Worm (Caenorhabditis elegans): ENCODE results near the gene srx-128.

srx-128 gene

DNA sequence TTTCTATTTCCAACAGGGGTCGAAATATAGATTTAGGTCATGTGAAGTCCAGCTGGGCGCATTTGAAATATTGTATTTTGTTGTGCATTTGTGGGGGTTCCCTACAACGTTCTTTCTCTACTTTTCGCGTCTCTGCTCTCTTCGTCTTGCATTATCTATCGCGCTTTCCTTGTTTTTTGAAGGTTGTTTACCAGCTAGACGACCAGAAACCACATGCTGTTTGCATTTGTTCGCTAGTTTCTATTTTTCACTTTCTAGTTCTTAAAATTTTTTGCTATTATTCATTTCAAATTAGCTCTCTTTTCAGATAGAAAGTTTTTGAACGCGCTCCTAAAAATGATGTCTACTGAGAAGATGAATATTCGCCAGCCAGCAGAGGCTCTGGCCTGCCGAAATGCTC lies 2.2 kb downstream of the srx-128 start, which contains the start of gene F55B12.10:
Gene F55B12.10, plus strand, starts transcription at position 301 of the 400 bp plus-strand sequence.
- no peak for TF ChIP-seq mep-1 (tag; optimal IDR thresholded peaks at IDR 0.05)
- no peak for TF ChIP-seq zip-8 (tag; optimal IDR thresholded peaks at IDR 0.05)
- TF ChIP-seq unc-120 (tag; optimal IDR thresholded peaks at IDR 0.05; ENCODE audit: poor library complexity, severe bottlenecking): no peak
- TF ChIP-seq unc-62 (GFP tag; optimal IDR thresholded peaks at IDR 0.05): no peak

DNA sequence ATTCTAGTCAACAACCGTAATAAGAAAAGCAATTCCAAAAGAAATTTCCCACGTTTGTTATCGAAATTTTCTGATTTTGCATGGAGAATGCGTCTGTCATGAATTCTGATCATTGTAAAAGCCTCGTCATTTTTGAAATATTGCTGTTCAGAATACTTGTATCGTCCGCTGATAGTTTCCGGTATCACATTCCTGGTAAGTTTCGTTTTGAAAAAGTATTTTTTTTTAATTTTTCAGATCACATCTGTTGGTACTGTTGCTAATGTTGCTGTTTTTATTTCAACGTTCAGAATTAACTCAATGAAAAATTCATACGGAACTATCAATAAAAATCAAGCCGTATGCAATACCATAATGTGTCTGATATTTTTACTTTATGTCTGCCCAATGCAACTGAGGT lies 3.6 kb downstream of the srx-128 start, which contains the start of gene srx-17:
Gene srx-17, plus strand, starts transcription at position 301 of the 400 bp plus-strand sequence.
- TF ChIP-seq ztf-11 (tag; optimal IDR thresholded peaks at IDR 0.05): no peak

DNA sequence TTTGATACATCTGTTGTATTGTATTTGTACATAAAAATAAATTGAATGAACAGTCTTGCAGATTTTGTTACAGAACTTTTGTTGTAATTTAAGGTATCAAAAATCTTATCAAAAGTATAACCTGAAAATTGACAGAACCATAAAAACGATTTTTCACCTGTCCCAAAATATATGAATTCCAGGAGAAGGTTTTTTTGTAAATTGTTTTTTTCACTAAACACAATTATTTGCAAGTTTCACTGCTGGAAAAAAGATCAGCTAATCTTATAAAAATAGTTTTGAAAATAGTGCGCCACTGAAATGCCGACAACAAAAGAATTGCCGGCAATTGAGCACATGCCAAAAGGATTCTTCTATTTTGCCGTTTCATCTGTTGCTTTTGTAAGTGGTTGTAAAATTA lies 5.9 kb downstream of the srx-128 start, which contains the start of gene srx-130:
Gene srx-130, plus strand, starts transcription at position 301 of the 400 bp plus-strand sequence.
- no peak for TF ChIP-seq ceh-39 (tag; optimal IDR thresholded peaks at IDR 0.05)
- no peak for TF ChIP-seq nhr-2 (tag; optimal IDR thresholded peaks at IDR 0.05)
- TF ChIP-seq bed-3 (GFP tag; optimal IDR thresholded peaks at IDR 0.05): no peak

ce11 chrV:13845136-13845535 lies 7.9 kb downstream of the srx-128 start, which contains the start of gene srx-131:
Gene srx-131 (plus strand): TSS chrV:13845436.
- no peak for TF ChIP-seq ceh-83 (GFP tag; optimal IDR thresholded peaks at IDR 0.05)
- TF ChIP-seq nhr-12 (tag; optimal IDR thresholded peaks at IDR 0.05): no peak
- TF ChIP-seq tbx-8 (GFP tag; optimal IDR thresholded peaks at IDR 0.05): no peak
- TF ChIP-seq ham-2 (GFP tag; optimal IDR thresholded peaks at IDR 0.05): no peak
- TF ChIP-seq blmp-1 (tag; optimal IDR thresholded peaks at IDR 0.05): no peak
- no peak for TF ChIP-seq zip-8 (tag; optimal IDR thresholded peaks at IDR 0.05)
- no peak for TF ChIP-seq lsy-2 (tag; optimal IDR thresholded peaks at IDR 0.05)
- no peak for TF ChIP-seq ztf-11 (tag; optimal IDR thresholded peaks at IDR 0.05)
- no peak for TF ChIP-seq lin-13 (tag; optimal IDR thresholded peaks at IDR 0.05)
- no peak for TF ChIP-seq nhr-237 (tag; optimal IDR thresholded peaks at IDR 0.05)
- TF ChIP-seq sem-2 (GFP tag; optimal IDR thresholded peaks at IDR 0.05): no peak
- TF ChIP-seq nhr-28 (tag; optimal IDR thresholded peaks at IDR 0.05): no peak
- TF ChIP-seq bed-3 (GFP tag; optimal IDR thresholded peaks at IDR 0.05): no peak

ce11 chrV:13848379-13848778 lies 11.1 kb downstream of the srx-128 start, which contains the start of gene srx-133:
Gene srx-133 (plus strand): TSS chrV:13848679.
- no peak for TF ChIP-seq nhr-28 (tag; optimal IDR thresholded peaks at IDR 0.05)
- no peak for TF ChIP-seq flh-1 (GFP tag; optimal IDR thresholded peaks at IDR 0.05)
- TF ChIP-seq nhr-76 (tag; optimal IDR thresholded peaks at IDR 0.05): no peak
- TF ChIP-seq ham-2 (GFP tag; optimal IDR thresholded peaks at IDR 0.05): no peak
- TF ChIP-seq mep-1 (tag; optimal IDR thresholded peaks at IDR 0.05): no peak
- TF ChIP-seq sptf-1 (tag; optimal IDR thresholded peaks at IDR 0.05): no peak
- TF ChIP-seq lsy-2 (tag; optimal IDR thresholded peaks at IDR 0.05): no peak
- no peak for TF ChIP-seq zip-8 (tag; optimal IDR thresholded peaks at IDR 0.05)

DNA sequence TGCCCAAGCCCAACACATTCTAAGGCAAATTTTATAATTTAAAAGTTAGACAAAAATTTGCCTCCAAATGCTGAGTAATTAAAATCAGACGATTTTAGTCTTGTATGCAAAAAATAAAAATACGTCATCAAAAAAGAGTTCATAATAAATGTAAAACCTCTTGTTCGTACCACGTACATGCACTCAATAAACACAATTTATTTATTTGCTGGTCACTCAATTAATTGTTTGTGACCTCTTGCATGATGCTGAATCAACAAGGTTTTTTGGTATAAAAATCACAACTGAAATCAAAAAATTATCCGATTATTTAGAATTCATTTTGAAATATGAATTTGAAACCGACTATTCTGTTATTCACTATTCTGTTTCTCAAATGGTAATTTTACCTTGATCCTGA lies 12.9 kb downstream of the srx-128 start, which contains the start of gene hpx-2:
Gene hpx-2, plus strand, starts transcription at position 301 of the 400 bp plus-strand sequence.
- TF ChIP-seq elt-1 (tag; optimal IDR thresholded peaks at IDR 0.05; ENCODE audit: borderline replicate concordance, insufficient read depth) (no peak), ceh-83 (GFP tag; optimal IDR thresholded peaks at IDR 0.05) (no peak), mep-1 (tag; optimal IDR thresholded peaks at IDR 0.05) (no peak), lsy-2 (tag; optimal IDR thresholded peaks at IDR 0.05) (no peak), cnd-1 (tag; optimal IDR thresholded peaks at IDR 0.05) (no peak), mls-2 (tag; optimal IDR thresholded peaks at IDR 0.05) (no peak), ztf-11 (tag; optimal IDR thresholded peaks at IDR 0.05) (no peak), pha-4 (tag; optimal IDR thresholded peaks at IDR 0.05) (no peak), snpc-4 (tag; optimal IDR thresholded peaks at IDR 0.05) (no peak), ceh-39 (tag; optimal IDR thresholded peaks at IDR 0.05) (no peak), nhr-28 (tag; optimal IDR thresholded peaks at IDR 0.05) (no peak)

DNA sequence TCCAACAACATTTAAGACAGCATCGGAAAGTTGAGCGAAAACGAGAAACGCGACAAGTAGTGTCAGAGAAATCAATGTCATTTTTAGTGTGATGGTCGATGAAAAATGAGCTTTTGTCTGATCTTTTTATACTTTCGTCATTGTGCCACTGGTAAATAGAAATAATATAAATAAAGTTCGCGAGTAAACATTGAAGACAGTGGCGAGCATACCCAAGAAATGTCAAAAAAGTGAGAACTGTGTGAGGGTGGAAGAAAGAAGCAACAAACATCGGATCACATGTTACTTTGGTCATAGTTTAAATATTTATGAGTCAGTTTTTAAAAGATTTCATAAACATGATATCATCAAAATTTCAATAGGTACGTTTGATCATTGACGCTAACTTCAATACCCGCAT lies 17.0 kb downstream of the srx-128 start, which contains the start of gene ttr-21:
Gene ttr-21, minus strand, starts transcription at position 100 of the 400 bp plus-strand sequence.
- no peak for TF ChIP-seq elt-3 (tag; optimal IDR thresholded peaks at IDR 0.05)
- no peak for TF ChIP-seq snpc-4 (tag; optimal IDR thresholded peaks at IDR 0.05)
- no peak for TF ChIP-seq flh-1 (GFP tag; optimal IDR thresholded peaks at IDR 0.05)
- no peak for TF ChIP-seq ces-1 (GFP tag; optimal IDR thresholded peaks at IDR 0.05)
- no peak for TF ChIP-seq unc-62 (GFP tag; optimal IDR thresholded peaks at IDR 0.05)
- TF ChIP-seq lin-13 (tag; optimal IDR thresholded peaks at IDR 0.05): no peak
- TF ChIP-seq unc-120 (tag; optimal IDR thresholded peaks at IDR 0.05; ENCODE audit: poor library complexity, severe bottlenecking): no peak
